Worm (Caenorhabditis elegans): ENCODE measurements around the gene lin-49.

DNA sequence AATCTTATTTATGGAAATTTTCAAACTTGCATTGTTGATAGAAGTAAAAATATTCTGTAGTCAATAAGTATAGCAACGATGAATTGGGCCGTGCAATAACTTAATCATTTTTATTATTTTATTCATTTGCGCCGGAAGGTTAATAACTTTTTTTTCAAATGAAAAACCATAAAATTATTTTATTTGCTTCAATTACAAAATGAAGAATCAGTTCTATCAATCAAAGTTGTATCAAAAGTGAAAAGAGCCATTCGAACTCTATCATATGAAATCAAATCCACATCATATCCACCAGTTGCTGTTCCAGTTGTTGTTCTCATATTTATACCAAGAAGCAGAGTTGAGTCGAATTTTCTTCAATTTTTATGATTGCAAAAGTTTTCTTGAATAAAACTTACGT, 28.0 kb downstream of the lin-49 start, which contains the start of gene cyp-33E1:
- no peak for TF ChIP-seq nhr-237 (tag; optimal IDR thresholded peaks at IDR 0.05)
- no peak for TF ChIP-seq mes-2 (tag; optimal IDR thresholded peaks at IDR 0.05; ENCODE audit: poor library complexity, severe bottlenecking)
- no peak for TF ChIP-seq duxl-1 (tag; optimal IDR thresholded peaks at IDR 0.05; ENCODE audit: poor library complexity)
- TF ChIP-seq ceh-82 (tag; optimal IDR thresholded peaks at IDR 0.05), result no peak
- no peak for TF ChIP-seq nhr-76 (tag; optimal IDR thresholded peaks at IDR 0.05)
- no peak for TF ChIP-seq Y48G9A.11 (GFP tag; IDR thresholded peaks at IDR 0.05)
- TF ChIP-seq dmd-6 (GFP tag; IDR thresholded peaks at IDR 0.05), result no peak
- no peak for TF ChIP-seq egl-27 (tag; optimal IDR thresholded peaks at IDR 0.05)
- no peak for TF ChIP-seq mxl-2 (GFP tag; conservative IDR thresholded peaks at IDR 0.05)
- TF ChIP-seq snpc-4 (tag; optimal IDR thresholded peaks at IDR 0.05), result no peak
- no peak for TF ChIP-seq jun-1 (tag; optimal IDR thresholded peaks at IDR 0.05)

Measured in whole organism, L4 larva.